Fruit fly (Drosophila melanogaster): ENCODE results near the gene HDAC6.

HDAC6 gene

DNA sequence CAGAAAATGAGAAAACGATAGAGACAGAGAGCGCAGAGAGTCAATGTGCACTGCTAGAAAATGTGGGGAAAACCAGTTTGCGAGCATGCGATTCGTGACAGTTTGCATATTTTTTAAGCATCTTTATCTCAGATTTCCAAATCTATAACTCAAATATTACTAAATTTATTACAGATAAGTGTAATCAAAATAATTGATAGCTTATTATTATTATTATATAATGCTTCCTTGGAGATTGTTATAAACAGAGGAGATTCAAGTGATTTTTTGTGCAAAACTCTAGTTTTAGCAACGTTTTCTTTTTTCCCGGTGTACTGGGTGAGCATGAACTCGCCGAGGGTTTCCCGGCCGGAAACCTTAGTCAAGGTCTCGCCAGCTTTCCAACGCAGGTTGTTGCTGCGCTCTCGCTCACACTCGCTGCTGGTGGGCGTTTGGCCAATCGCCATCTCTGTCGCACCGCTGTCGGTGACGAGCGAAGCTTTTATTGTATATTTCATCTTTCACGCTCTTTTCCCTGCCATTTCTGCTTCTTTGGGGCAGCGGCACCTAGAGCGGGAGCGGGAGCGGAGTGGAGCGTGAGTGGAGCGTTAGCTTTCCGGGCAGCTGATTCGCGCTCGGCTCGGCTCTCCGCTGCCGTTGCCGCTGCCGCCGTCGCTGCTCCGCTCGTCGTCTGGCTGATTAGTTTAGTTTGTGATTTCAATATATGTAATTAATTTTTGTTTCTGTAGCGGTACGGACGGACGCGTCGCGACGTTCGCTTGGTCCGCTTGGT lies 34.6 kb upstream of the HDAC6 start:
- TF ChIP-seq Pif1A (GFP tag; optimal IDR thresholded peaks at IDR 0.05) = peak; percentile 70
- TF ChIP-seq CG4496 (GFP tag; IDR thresholded peaks at IDR 0.05) = peak; percentile 92
- TF ChIP-seq Snoo (tag; optimal IDR thresholded peaks at IDR 0.05) = peak; percentile 87
- peak; percentile 57 for TF ChIP-seq D1 (tag; optimal IDR thresholded peaks at IDR 0.05)
- TF ChIP-seq gl (tag; optimal IDR thresholded peaks at IDR 0.05) = peak; percentile 47
- TF ChIP-seq CG15710 (tag; optimal IDR thresholded peaks at IDR 0.05) = peak; percentile 89
- TF ChIP-seq fd96Ca (GFP tag; IDR thresholded peaks at IDR 0.05) = peak; percentile 91
- peak; percentile 92 for TF ChIP-seq CG8159 (tag; optimal IDR thresholded peaks at IDR 0.05)
- TF ChIP-seq Ets98B (GFP tag; IDR thresholded peaks at IDR 0.05) = peak; percentile 88
- peak; percentile 95 for TF ChIP-seq CG14655 (GFP tag; optimal IDR thresholded peaks at IDR 0.05)
- peak; percentile 77 for TF ChIP-seq CG17806 (tag; optimal IDR thresholded peaks at IDR 0.05)
- TF ChIP-seq CG8301 (tag; optimal IDR thresholded peaks at IDR 0.05) = peak; percentile 91
- peak; percentile 66 for TF ChIP-seq Pif1B (GFP tag; optimal IDR thresholded peaks at IDR 0.05)
- peak; percentile 82 for TF ChIP-seq CG34367 (tag; optimal IDR thresholded peaks at IDR 0.05)
- peak; percentile 85 for TF ChIP-seq rn (GFP tag; IDR thresholded peaks at IDR 0.05)
- peak; percentile 85 for TF ChIP-seq CG9948 (tag; optimal IDR thresholded peaks at IDR 0.05)
- peak; percentile 99 for TF ChIP-seq CG13204 (GFP tag; optimal IDR thresholded peaks at IDR 0.05)
- peak; percentile 78 for TF ChIP-seq CG12605 (GFP tag; IDR thresholded peaks at IDR 0.05)
- TF ChIP-seq EcR (GFP tag; optimal IDR thresholded peaks at IDR 0.05) = peak; percentile 79
- peak; percentile 94 for TF ChIP-seq CG32121 (GFP tag; IDR thresholded peaks at IDR 0.05)
- TF ChIP-seq CG10348 (GFP tag; IDR thresholded peaks at IDR 0.05) = peak; percentile 92

DNA sequence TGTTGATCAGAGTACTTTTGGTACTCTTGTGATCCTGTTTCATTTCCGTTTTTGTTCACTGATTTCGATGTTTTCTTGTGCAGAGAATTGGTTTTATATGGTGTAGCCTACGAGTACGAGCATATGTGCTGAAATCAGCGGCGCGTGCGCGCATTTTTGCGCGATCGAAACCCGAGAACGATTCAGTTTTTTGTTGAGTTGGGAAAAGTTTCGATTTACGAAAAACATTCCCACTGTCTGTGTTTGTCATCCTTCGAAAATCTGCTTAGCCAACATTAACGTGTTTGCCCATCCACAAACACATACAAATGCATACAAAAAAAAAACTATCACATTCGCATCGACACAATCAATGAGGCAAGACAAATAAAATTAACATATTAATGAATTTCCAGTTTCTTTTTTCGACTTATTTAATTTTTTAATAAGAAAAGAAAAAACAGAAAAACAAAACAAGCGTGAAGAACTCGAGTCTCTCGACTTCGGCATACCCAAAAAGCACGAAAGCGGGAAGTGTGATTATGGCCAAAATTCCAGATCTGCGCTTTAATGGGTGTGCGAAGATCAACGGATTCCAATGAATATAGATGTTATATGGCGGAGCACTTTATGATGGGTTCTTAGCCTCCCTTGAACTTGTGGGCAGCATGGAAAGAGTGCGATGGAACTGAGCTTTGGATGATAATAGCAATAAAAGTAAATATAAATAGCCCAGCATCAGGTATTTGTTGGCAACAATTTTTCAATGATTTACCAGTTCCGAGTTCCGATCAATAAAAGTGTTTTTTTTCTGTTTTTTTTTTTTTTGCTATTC lies 33.0 kb upstream of the HDAC6 start:
- no peak for TF ChIP-seq CG32121 (GFP tag; IDR thresholded peaks at IDR 0.05)
- no peak for TF ChIP-seq Snoo (tag; optimal IDR thresholded peaks at IDR 0.05)
- no peak for TF ChIP-seq rn (GFP tag; IDR thresholded peaks at IDR 0.05)
- TF ChIP-seq CG15710 (tag; optimal IDR thresholded peaks at IDR 0.05) = no peak
- TF ChIP-seq CG34367 (tag; optimal IDR thresholded peaks at IDR 0.05) = no peak
- TF ChIP-seq Ets98B (GFP tag; IDR thresholded peaks at IDR 0.05) = no peak
- TF ChIP-seq CG8301 (tag; optimal IDR thresholded peaks at IDR 0.05) = no peak
- TF ChIP-seq CG13204 (GFP tag; optimal IDR thresholded peaks at IDR 0.05) = no peak
- no peak for TF ChIP-seq D1 (tag; optimal IDR thresholded peaks at IDR 0.05)
- no peak for TF ChIP-seq CG10348 (GFP tag; IDR thresholded peaks at IDR 0.05)
- TF ChIP-seq Pif1A (GFP tag; optimal IDR thresholded peaks at IDR 0.05) = no peak
- no peak for TF ChIP-seq CG14655 (GFP tag; optimal IDR thresholded peaks at IDR 0.05)
- no peak for TF ChIP-seq CG12605 (GFP tag; IDR thresholded peaks at IDR 0.05)
- no peak for TF ChIP-seq CG17806 (tag; optimal IDR thresholded peaks at IDR 0.05)
- TF ChIP-seq EcR (GFP tag; optimal IDR thresholded peaks at IDR 0.05) = no peak
- no peak for TF ChIP-seq Pif1B (GFP tag; optimal IDR thresholded peaks at IDR 0.05)
- no peak for TF ChIP-seq CG4496 (GFP tag; IDR thresholded peaks at IDR 0.05)

DNA sequence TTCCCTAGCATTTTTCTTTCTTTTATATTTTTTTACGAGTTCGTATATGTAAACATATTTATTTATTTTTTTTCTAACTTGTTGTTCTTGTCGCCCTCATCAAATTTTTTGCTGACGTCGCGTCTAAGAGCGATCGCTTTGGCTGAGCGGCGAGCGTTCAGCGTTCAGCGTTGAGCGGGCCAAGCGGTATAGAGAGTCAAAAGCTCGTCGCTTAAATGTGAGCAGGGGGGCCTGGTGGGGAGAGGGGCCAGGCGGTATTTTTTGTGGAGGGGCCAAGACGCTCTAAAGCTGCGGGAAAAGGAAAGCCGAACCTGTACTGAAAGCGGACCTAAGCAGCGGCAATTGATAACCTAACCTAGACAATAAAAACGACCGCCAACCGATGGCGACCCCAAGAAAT lies 31.9 kb upstream of the HDAC6 start:
- TF ChIP-seq CG14655 (GFP tag; optimal IDR thresholded peaks at IDR 0.05) = no peak
- TF ChIP-seq CG9948 (tag; optimal IDR thresholded peaks at IDR 0.05) = no peak
- no peak for TF ChIP-seq D1 (tag; optimal IDR thresholded peaks at IDR 0.05)
- no peak for TF ChIP-seq CG17806 (tag; optimal IDR thresholded peaks at IDR 0.05)
- no peak for TF ChIP-seq rn (GFP tag; IDR thresholded peaks at IDR 0.05)
- no peak for TF ChIP-seq gl (tag; optimal IDR thresholded peaks at IDR 0.05)
- TF ChIP-seq EcR (GFP tag; optimal IDR thresholded peaks at IDR 0.05) = no peak
- TF ChIP-seq Snoo (tag; optimal IDR thresholded peaks at IDR 0.05) = no peak

DNA sequence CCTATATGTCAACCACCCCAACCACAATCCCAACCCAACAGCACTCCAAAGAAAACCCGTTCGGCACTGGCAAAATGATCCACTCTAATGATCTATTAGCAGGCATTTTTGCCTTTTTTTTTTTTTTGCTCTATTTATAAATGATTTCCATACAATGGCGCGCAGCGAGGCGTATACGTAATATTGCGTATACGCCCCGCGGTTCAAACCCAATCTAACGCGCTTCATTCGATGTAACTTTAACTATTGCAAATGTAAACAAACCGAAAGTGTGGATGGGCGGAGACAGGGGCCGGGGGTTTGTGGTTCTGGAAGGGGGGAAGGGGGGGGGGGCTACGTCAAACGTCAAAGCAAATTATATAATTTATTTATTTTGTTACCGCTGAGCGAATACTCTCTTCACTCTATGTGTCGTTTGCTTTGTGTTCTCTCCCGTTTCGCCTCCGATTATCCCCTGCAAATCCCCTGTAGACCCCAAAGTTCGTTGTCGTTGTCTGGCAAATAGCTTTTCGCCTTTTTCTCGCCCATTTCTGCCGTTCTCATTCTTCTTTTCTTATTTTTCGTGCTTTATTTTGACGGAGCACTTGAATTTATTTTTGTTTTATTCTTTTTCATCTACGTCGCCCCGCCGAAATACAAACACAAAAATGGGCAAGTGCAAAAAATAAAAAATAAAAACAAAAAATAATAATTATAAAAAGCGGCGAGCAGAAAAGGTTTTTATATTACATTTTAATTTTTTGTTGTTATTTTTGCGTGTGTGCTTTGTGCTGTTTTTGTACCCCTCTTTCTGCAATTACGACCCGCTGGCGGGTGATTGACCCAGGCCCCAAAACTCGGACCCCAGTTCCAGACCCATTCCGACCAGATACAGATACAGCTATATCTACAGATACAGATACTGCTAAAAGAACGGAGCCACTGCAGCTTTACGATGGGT lies 29.7 kb upstream of the HDAC6 start:
- TF ChIP-seq CG4496 (GFP tag; IDR thresholded peaks at IDR 0.05) = no peak
- no peak for TF ChIP-seq gl (tag; optimal IDR thresholded peaks at IDR 0.05)
- TF ChIP-seq Snoo (tag; optimal IDR thresholded peaks at IDR 0.05) = peak; percentile 27

DNA sequence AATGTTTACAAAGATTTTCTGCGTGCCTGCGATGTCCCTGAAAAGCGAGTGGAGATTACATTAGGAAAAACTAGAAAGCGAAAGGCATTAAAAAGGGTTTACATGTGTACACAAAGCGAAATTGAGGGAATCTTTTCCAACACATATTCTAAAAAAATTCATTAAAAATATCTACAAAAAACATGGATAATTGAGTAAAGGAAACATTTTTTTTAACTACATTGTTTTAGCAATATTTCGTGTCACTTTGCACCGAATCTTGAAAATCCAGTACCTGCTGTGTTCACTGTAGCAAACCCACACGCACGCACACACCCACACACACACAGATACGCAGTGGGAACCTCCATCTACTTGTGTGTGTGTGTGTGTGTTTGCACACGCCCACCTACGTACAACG lies 28.9 kb upstream of the HDAC6 start:
- TF ChIP-seq CG34367 (tag; optimal IDR thresholded peaks at IDR 0.05) (no peak), CG14655 (GFP tag; optimal IDR thresholded peaks at IDR 0.05) (peak; percentile 7), fd96Ca (GFP tag; IDR thresholded peaks at IDR 0.05) (no peak), Pif1A (GFP tag; optimal IDR thresholded peaks at IDR 0.05) (no peak), gl (tag; optimal IDR thresholded peaks at IDR 0.05) (no peak), CG4496 (GFP tag; IDR thresholded peaks at IDR 0.05) (0 out of 3 replicates have a peak, but pooled peaks have one; percentile 36), CG8159 (tag; optimal IDR thresholded peaks at IDR 0.05) (peak; percentile 2), CG13204 (GFP tag; optimal IDR thresholded peaks at IDR 0.05) (no peak), CG17806 (tag; optimal IDR thresholded peaks at IDR 0.05) (no peak), CG9948 (tag; optimal IDR thresholded peaks at IDR 0.05) (no peak)
